Fruit fly (Drosophila melanogaster): ENCODE data around the gene CG9121.

DNA sequence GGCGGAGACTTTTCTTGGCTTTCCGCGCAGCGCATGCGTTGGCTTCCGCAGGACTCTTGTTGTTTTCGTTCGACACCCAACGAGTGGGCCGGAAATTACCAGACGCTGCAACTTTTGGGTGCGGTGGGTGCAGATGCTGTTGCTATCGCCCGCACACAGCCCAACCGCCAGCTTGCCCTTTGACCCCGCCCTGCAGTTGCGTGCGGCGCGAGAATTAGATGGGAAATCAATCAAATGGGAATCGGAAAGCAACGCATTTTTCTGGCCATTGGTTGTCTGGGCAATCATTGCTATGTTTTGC lies 45.4 kb downstream of the CG9121 start:
- TF ChIP-seq CG8478 (optimal IDR thresholded peaks at IDR 0.05) (no peak), CTCF (optimal IDR thresholded peaks at IDR 0.05) (no peak)
